Fruit fly (Drosophila melanogaster) whole organism, adult: Measurements from ENCODE around the gene Sfp24C1.

Source experiments
- CG11617 ChIP-seq: fragments of 200-800 bp; sonication (Bioruptor generic); optimal IDR thresholded peaks from 2 replicates; lab custom pipeline; 2017; ENCODE audit warnings: mild to moderate bottlenecking, missing biosample characterization, missing genetic modification reagents, missing genetic modification characterization
- CG14711 ChIP-seq: fragments of 200-800 bp; sonication (Bioruptor generic); optimal IDR thresholded peaks from 2 replicates; lab custom pipeline; 2018; ENCODE audit warnings: missing biosample characterization, mild to moderate bottlenecking, missing genetic modification characterization, moderate library complexity
- CG1620 ChIP-seq: fragments of 200-800 bp; sonication (Bioruptor generic); optimal IDR thresholded peaks from 2 replicates; lab custom pipeline; 2016; ENCODE audit warnings: missing biosample characterization, missing genetic modification characterization
- CG33017 ChIP-seq: fragments of 200-800 bp; sonication (Bioruptor generic); optimal IDR thresholded peaks from 2 replicates; lab custom pipeline; 2018; ENCODE audit warnings: missing biosample characterization, mild to moderate bottlenecking, missing genetic modification characterization, moderate library complexity
- CG7045 ChIP-seq: fragments of 200-800 bp; sonication (Bioruptor generic); optimal IDR thresholded peaks from 2 replicates; lab custom pipeline; 2017; ENCODE audit warnings: missing biosample characterization, mild to moderate bottlenecking, missing genetic modification characterization
- bab1 ChIP-seq: fragments of 200-800 bp; sonication (Bioruptor generic); optimal IDR thresholded peaks from 3 replicates; lab custom pipeline; 2019; ENCODE audit warnings: missing biosample characterization, mild to moderate bottlenecking, missing genetic modification characterization, moderate library complexity
- kay ChIP-seq: fragments of 200-800 bp; sonication (Bioruptor generic); peaks from one replicate; lab custom pipeline; 2016; ENCODE audit warnings: missing biosample characterization, missing genetic modification characterization, borderline replicate concordance
- tj ChIP-seq: fragments of 200-800 bp; sonication (Bioruptor generic); optimal IDR thresholded peaks from 3 replicates; lab custom pipeline; 2017; ENCODE audit warnings: missing biosample characterization, mild to moderate bottlenecking, missing genetic modification characterization, moderate library complexity

DNA sequence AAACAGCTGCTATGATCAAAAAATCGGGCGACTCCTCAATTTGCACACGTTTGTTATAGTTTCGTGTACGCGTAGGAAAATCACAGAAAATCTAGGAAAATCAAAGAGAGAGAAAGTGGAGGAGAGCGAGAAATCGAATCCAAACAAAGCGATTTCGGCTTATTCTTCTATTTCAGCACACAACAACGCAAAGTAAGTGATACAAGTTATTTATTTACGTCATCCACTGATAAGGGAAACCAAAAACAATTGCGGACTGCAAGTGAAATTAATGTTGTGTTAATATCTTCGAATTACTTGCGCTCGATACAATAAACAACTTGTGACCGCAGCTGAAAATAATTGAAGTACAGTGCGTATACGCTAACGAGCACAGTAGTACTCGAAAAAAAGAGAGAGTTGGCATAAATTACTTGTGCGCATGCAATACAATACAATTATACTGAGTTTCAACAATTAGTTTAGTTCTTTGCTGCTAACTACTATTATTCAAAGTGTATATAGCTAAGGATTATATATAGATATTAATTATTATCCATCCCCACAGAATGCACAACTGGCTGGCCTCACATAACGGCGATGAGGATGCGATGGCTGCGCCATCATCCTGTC lies 13.2 kb downstream of the Sfp24C1 start:
- TF ChIP-seq tj (GFP tag; lab: Kevin White, UChicago) (no peak), CG1620 (GFP tag; lab: Kevin White, UChicago) (no peak), bab1 (GFP tag; lab: Kevin White, UChicago) (no peak), CG11617 (GFP tag; lab: Kevin White, UChicago) (no peak), CG33017 (tag; lab: Kevin White, UChicago) (no peak), CG14711 (tag; lab: Kevin White, UChicago) (no peak), CG7045 (GFP tag; lab: Kevin White, UChicago) (no peak), kay (GFP tag; lab: Kevin White, UChicago) (no peak)
